Fruit fly (Drosophila melanogaster): ENCODE data around the gene Baldspot.

DNA sequence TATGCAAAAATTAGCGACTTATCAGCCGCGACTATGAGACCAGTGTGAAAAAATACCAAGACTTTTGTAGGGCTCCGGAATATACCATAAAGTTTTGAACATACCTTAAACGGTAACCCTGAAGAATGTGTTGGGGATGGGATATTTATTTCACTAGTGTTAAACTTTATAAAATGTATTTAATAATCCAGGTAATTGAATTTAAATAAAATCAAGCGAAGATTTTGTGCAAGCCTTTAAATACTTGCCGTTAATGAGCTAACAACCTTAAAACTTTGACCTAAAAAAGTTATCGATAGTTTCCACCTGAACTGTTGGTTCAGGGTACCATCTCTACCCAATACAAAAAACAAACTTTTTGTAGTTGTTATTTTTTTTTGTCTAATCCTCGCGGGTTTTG is 49.3 kb downstream of the Baldspot start, which contains the start of gene CG4101:
- no peak for TF ChIP-seq insv (optimal IDR thresholded peaks at IDR 0.05)
- TF ChIP-seq Myc (optimal IDR thresholded peaks at IDR 0.05) = no peak
- no peak for TF ChIP-seq psq (optimal IDR thresholded peaks at IDR 0.05)
